Worm (Caenorhabditis elegans) whole organism, L1 larva: Measurements from ENCODE around the gene F28C10.3.

ENCODE experiments used
- jun-1 ChIP-seq: fragments of 150-350 bp; optimal IDR thresholded peaks from 2 replicates; lab custom pipeline; 2014; ENCODE audit warnings: missing biosample characterization, missing genetic modification reagents, missing genetic modification characterization
- mdl-1 ChIP-seq, 2 experiments: fragments of 150-350 bp; optimal IDR thresholded peaks; 2 replicates each; lab custom pipeline; 2014 to 2017; ENCODE audit warnings: missing biosample characterization in 2 of 2, missing genetic modification characterization in 2 of 2, inconsistent platforms in 1 of 2
- nhr-47 ChIP-seq: sonication (generic microtip); optimal IDR thresholded peaks from 2 replicates; lab custom pipeline; 2016; ENCODE audit warnings: mild to moderate bottlenecking, missing genetic modification characterization, moderate library complexity, missing compliant biosample characterization
- unc-62 ChIP-seq: fragments of 150-350 bp; optimal IDR thresholded peaks from 2 replicates; lab custom pipeline; 2014; ENCODE audit warnings: missing biosample characterization, missing genetic modification reagents, missing genetic modification characterization
- vab-15 ChIP-seq: sonication (generic microtip); optimal IDR thresholded peaks from 2 replicates; lab custom pipeline; 2017; ENCODE audit warnings: missing genotype, mild to moderate bottlenecking, missing genetic modification characterization, missing compliant biosample characterization

DNA sequence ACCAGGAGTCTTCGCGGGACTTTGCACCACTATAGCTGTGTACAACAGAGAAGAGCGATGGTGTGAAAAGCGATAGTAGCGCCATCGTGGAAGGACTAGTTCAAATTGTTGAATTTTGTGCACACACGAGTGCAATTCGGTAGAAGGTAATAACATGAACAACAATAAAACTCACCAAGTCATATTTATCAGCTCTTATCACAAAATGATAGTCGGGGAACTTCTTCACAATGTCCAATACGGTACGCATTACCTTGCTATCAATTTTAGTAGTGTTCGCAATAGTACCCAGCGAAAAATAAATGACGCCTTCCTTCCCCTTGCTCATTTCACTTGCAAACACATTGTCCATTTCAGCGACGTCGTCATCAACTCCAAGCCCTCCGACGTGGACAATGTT, 8.0 kb downstream of the F28C10.3 start:
- no peak for TF ChIP-seq unc-62 (GFP tag; lab: Kevin White, UChicago)
- no peak for TF ChIP-seq mdl-1 (tag; optimal IDR thresholded peaks at IDR 0.05; lab: Kevin White, UChicago)
- TF ChIP-seq jun-1, result no peak
- no peak for TF ChIP-seq vab-15 (tag; lab: Kevin White, UChicago)
- TF ChIP-seq nhr-47, result no peak
